Fruit fly (Drosophila melanogaster) whole organism, prepupa: ENCODE measurements around the gene Sfmbt.

ENCODE experiments used
- Blimp-1 ChIP-seq: fragments of 200-800 bp; sonication (Bioruptor generic); optimal IDR thresholded peaks from 3 replicates; lab custom pipeline; 2017; ENCODE audit warnings: missing biosample characterization, missing genetic modification characterization, mild to moderate bottlenecking, moderate library complexity, missing genetic modification reagents
- CG16779 ChIP-seq: fragments of 200-800 bp; sonication (Bioruptor generic); optimal IDR thresholded peaks from 3 replicates; lab custom pipeline; 2017; ENCODE audit warnings: missing biosample characterization, mild to moderate bottlenecking, missing genetic modification characterization
- CG6808 ChIP-seq: fragments of 200-800 bp; sonication (Bioruptor generic); optimal IDR thresholded peaks from 3 replicates; lab custom pipeline; 2017; ENCODE audit warnings: missing biosample characterization, missing genetic modification characterization, mild to moderate bottlenecking, moderate library complexity, missing genetic modification reagents
- Eip78C ChIP-seq: fragments of 200-800 bp; sonication (Bioruptor generic); peaks from one replicate; lab custom pipeline; 2016; ENCODE audit warnings: missing biosample characterization, missing genetic modification characterization
- Hr38 ChIP-seq: sonication (Bioruptor generic); optimal IDR thresholded peaks from 2 replicates; lab custom pipeline; 2016; ENCODE audit warnings: missing biosample characterization, missing genetic modification characterization
- Hr39 ChIP-seq: fragments of 200-800 bp; sonication (Bioruptor generic); optimal IDR thresholded peaks from 2 replicates; lab custom pipeline; 2016; ENCODE audit warnings: missing biosample characterization, missing genetic modification characterization
- achi ChIP-seq: fragments of 200-800 bp; sonication (Bioruptor generic); optimal IDR thresholded peaks from 3 replicates; lab custom pipeline; 2016; ENCODE audit warnings: missing biosample characterization, missing genetic modification characterization
- dac ChIP-seq: fragments of 200-800 bp; sonication (Bioruptor generic); optimal IDR thresholded peaks from 2 replicates; lab custom pipeline; 2017; ENCODE audit warnings: missing biosample characterization, mild to moderate bottlenecking, missing genetic modification characterization
- dsx ChIP-seq: fragments of 200-800 bp; optimal IDR thresholded peaks from 3 replicates; lab custom pipeline; 2019; ENCODE audit warnings: missing biosample characterization, mild to moderate bottlenecking, missing genetic modification characterization, moderate library complexity; ENCODE audit not compliant: poor library complexity, severe bottlenecking
- fd59A ChIP-seq: fragments of 200-800 bp; sonication (Bioruptor generic); optimal IDR thresholded peaks from 2 replicates; lab custom pipeline; 2017; ENCODE audit warnings: missing biosample characterization, mild to moderate bottlenecking, missing genetic modification characterization, missing genetic modification reagents
- net ChIP-seq: fragments of 200-800 bp; sonication (Bioruptor generic); optimal IDR thresholded peaks from 3 replicates; lab custom pipeline; 2016; ENCODE audit warnings: missing biosample characterization, missing genetic modification characterization

dm6 chr2L:13157903-13158302, 18.7 kb downstream of the Sfmbt start:
- TF ChIP-seq Hr39 (GFP tag; lab: Kevin White, UChicago) (no peak), Eip78C (GFP tag; lab: Kevin White, UChicago) (peak; percentile 87), Blimp-1 (GFP tag; lab: Kevin White, UChicago) (no peak), CG16779 (tag; lab: Kevin White, UChicago) (no peak), net (GFP tag; lab: Kevin White, UChicago) (peak; percentile 6), Hr38 (GFP tag; lab: Kevin White, UChicago) (no peak), dsx (GFP tag; lab: Kevin White, UChicago) (no peak), CG6808 (GFP tag; lab: Kevin White, UChicago) (peak; percentile 15), dac (GFP tag; lab: Kevin White, UChicago) (no peak), achi (GFP tag; lab: Kevin White, UChicago) (no peak), fd59A (GFP tag; lab: Kevin White, UChicago) (no peak)
